Worm (Caenorhabditis elegans) whole organism, L1 larva: ENCODE measurements around the gene ceh-86.

ENCODE experiments used
- mep-1 ChIP-seq: fragments of 150-350 bp; optimal IDR thresholded peaks from 2 replicates; lab custom pipeline; 2014; ENCODE audit warnings: missing biosample characterization, missing genetic modification characterization
- nhr-47 ChIP-seq: sonication (generic microtip); optimal IDR thresholded peaks from 2 replicates; lab custom pipeline; 2016; ENCODE audit warnings: mild to moderate bottlenecking, missing genetic modification characterization, moderate library complexity, missing compliant biosample characterization
- unc-62 ChIP-seq: fragments of 150-350 bp; optimal IDR thresholded peaks from 2 replicates; lab custom pipeline; 2014; ENCODE audit warnings: missing biosample characterization, missing genetic modification reagents, missing genetic modification characterization
- ztf-4 ChIP-seq: fragments of 150-350 bp; optimal IDR thresholded peaks from 2 replicates; lab custom pipeline; 2014; ENCODE audit warnings: missing biosample characterization, missing genetic modification characterization

ce11 chrII:2478543-2478942 is 46.7 kb upstream of the ceh-86 start, which contains the start of gene mnat-1:
- TF ChIP-seq unc-62 (GFP tag; lab: Kevin White, UChicago) (no peak), nhr-47 (tag; lab: Kevin White, UChicago) (no peak), ztf-4 (tag; lab: Kevin White, UChicago) (no peak), mep-1 (no peak)
